Worm (Caenorhabditis elegans) whole organism, midembryonic: ENCODE measurements around the gene daf-1.

Experiments used
- T22C8.4 ChIP-seq: fragments of 200-800 bp; sonication (Bioruptor generic); IDR thresholded peaks from 2 replicates; pipeline ENCODE4 v1.3.6; 2022; ENCODE audit warnings: missing genetic modification characterization, missing compliant biosample characterization
- flt-1 ChIP-seq: fragments of 200-800 bp; sonication (Bioruptor generic); IDR thresholded peaks from 2 replicates; pipeline ENCODE4 v1.3.6; 2022; ENCODE audit warnings: missing genetic modification characterization, missing compliant biosample characterization
- med-1 ChIP-seq: sonication (generic microtip); optimal IDR thresholded peaks from 2 replicates; lab custom pipeline; 2017; ENCODE audit warnings: missing genetic modification characterization, mild to moderate bottlenecking, missing compliant biosample characterization, antibody characterized with exemption, missing genetic modification reagents; ENCODE audit not compliant: insufficient read depth
- tab-1 ChIP-seq: fragments of 200-800 bp; sonication (Bioruptor generic); IDR thresholded peaks from 2 replicates; pipeline ENCODE4 v1.3.6; 2022; ENCODE audit warnings: missing genetic modification characterization, missing compliant biosample characterization

ce11 chrIV:174115-174514 lies 41.9 kb downstream of the daf-1 start:
- no peak for TF ChIP-seq med-1 (GFP tag; lab: Kevin White, UChicago)
- TF ChIP-seq flt-1 (GFP tag; lab: Robert Waterston, UW) = no peak
- no peak for TF ChIP-seq T22C8.4
- TF ChIP-seq tab-1 = no peak
